Fruit fly (Drosophila melanogaster): Measurements from ENCODE around the gene CG10809.

dm6 chr3L:9823797-9824196 lies 35.9 kb downstream of the CG10809 start, which contains the start of gene Ilp5:
- TF ChIP-seq CG8478 (optimal IDR thresholded peaks at IDR 0.05) (no peak), CTCF (optimal IDR thresholded peaks at IDR 0.05) (no peak)
